Worm (Caenorhabditis elegans): ENCODE data around the gene srx-66.

ce11 chrV:3892361-3892904, 27.0 kb upstream of the srx-66 start, which contains the start of gene C17E7.4:
- TF ChIP-seq ama-1 (optimal IDR thresholded peaks at IDR 0.05) (no peak), tbx-37 (GFP tag; conservative IDR thresholded peaks at IDR 0.05) (no peak), hnd-1 (tag; optimal IDR thresholded peaks at IDR 0.05) (no peak), pes-1 (GFP tag; IDR thresholded peaks at IDR 0.05) (no peak), ceh-13 (GFP tag; optimal IDR thresholded peaks at IDR 0.05) (no peak)

Data from whole organism, early embryonic.